Worm (Caenorhabditis elegans) whole organism, mixed stage, embryonic: ENCODE data around the gene set-19.

Experiments used
- M03D4.4 ChIP-seq: sonication (generic microtip); optimal IDR thresholded peaks from 2 replicates; lab custom pipeline; 2017; ENCODE audit warnings: mild to moderate bottlenecking, missing genetic modification characterization, missing compliant biosample characterization
- bed-3 ChIP-seq: fragments of 200-800 bp; sonication (Bioruptor generic); optimal IDR thresholded peaks from 3 replicates; lab custom pipeline; 2018; ENCODE audit warnings: mild to moderate bottlenecking, missing genetic modification characterization, moderate library complexity, missing compliant biosample characterization
- drap-1 ChIP-seq: fragments of 200-800 bp; sonication (Bioruptor generic); optimal IDR thresholded peaks from 3 replicates; lab custom pipeline; 2018; ENCODE audit warnings: mild to moderate bottlenecking, missing genetic modification characterization, missing compliant biosample characterization
- elt-1 ChIP-seq: sonication (generic microtip); optimal IDR thresholded peaks from 2 replicates; lab custom pipeline; 2017; ENCODE audit warnings: missing genetic modification characterization, mild to moderate bottlenecking, missing compliant biosample characterization, antibody characterized with exemption, moderate library complexity, borderline replicate concordance; ENCODE audit not compliant: insufficient read depth
- elt-3 ChIP-seq: fragments of 150-350 bp; optimal IDR thresholded peaks from 2 replicates; lab custom pipeline; 2014; ENCODE audit warnings: missing biosample characterization, missing genetic modification characterization
- lin-13 ChIP-seq: fragments of 150-350 bp; optimal IDR thresholded peaks from 2 replicates; lab custom pipeline; 2014; ENCODE audit warnings: missing biosample characterization, missing genetic modification characterization
- mab-5 ChIP-seq: fragments of 150-350 bp; optimal IDR thresholded peaks from 2 replicates; lab custom pipeline; 2014; ENCODE audit warnings: missing biosample characterization, missing genetic modification characterization
- mep-1 ChIP-seq: fragments of 150-350 bp; optimal IDR thresholded peaks from 2 replicates; lab custom pipeline; 2017; ENCODE audit warnings: missing biosample characterization, missing genetic modification reagents, missing genetic modification characterization, inconsistent platforms
- nhr-12 ChIP-seq: fragments of 150-350 bp; optimal IDR thresholded peaks from 2 replicates; lab custom pipeline; 2014; ENCODE audit warnings: missing biosample characterization, missing genetic modification characterization
- nhr-237 ChIP-seq: fragments of 150-350 bp; optimal IDR thresholded peaks from 2 replicates; lab custom pipeline; 2014; ENCODE audit warnings: missing biosample characterization, missing genetic modification characterization
- snpc-4 ChIP-seq: fragments of 150-350 bp; optimal IDR thresholded peaks from 2 replicates; lab custom pipeline; 2014; ENCODE audit warnings: missing biosample characterization, missing genetic modification characterization
- unc-120 ChIP-seq: sonication (generic microtip); optimal IDR thresholded peaks from 2 replicates; lab custom pipeline; 2017; ENCODE audit warnings: missing genetic modification characterization, missing compliant biosample characterization; ENCODE audit not compliant: poor library complexity, severe bottlenecking
- unc-39 ChIP-seq: fragments of 150-350 bp; optimal IDR thresholded peaks from 2 replicates; lab custom pipeline; 2014; ENCODE audit warnings: missing biosample characterization, missing genetic modification characterization

- no peak for TF ChIP-seq lin-13
- TF ChIP-seq nhr-237 (tag; lab: Kevin White, UChicago), result no peak
- TF ChIP-seq bed-3 (GFP tag; lab: Kevin White, UChicago), result no peak
- TF ChIP-seq snpc-4 (tag; lab: Kevin White, UChicago), result no peak
- no peak for TF ChIP-seq mab-5
- TF ChIP-seq nhr-12 (tag; lab: Kevin White, UChicago), result no peak
- no peak for TF ChIP-seq drap-1 (GFP tag; lab: Kevin White, UChicago)
- TF ChIP-seq M03D4.4 (tag; lab: Kevin White, UChicago), result no peak
- no peak for TF ChIP-seq unc-120
- TF ChIP-seq unc-39 (tag; lab: Kevin White, UChicago), result no peak
- no peak for TF ChIP-seq elt-1
- TF ChIP-seq mep-1 (tag; lab: Kevin White, UChicago), result no peak
- no peak for TF ChIP-seq elt-3 (tag; lab: Kevin White, UChicago)
Measured at ce11 chrX:5631626-5632025, 48.4 kb downstream of the set-19 start, which contains the start of gene T22B7.8.
